Worm (Caenorhabditis elegans) whole organism, young adult: ENCODE measurements around the gene clec-251.

Experiments used
- B0336.3 ChIP-seq: fragments of 200-800 bp; sonication (Bioruptor generic); IDR thresholded peaks from 2 replicates; pipeline ENCODE4 v1.3.6; 2022; ENCODE audit warnings: missing genetic modification characterization, missing compliant biosample characterization
- C06A6.2 ChIP-seq: fragments of 200-800 bp; sonication (Bioruptor generic); conservative IDR thresholded peaks from 2 replicates; pipeline ENCODE4 v1.3.6; 2022; ENCODE audit warnings: missing genetic modification characterization, missing compliant biosample characterization
- C17E4.6 ChIP-seq: fragments of 200-800 bp; sonication (Bioruptor generic); IDR thresholded peaks from 2 replicates; pipeline ENCODE4 v1.3.6; 2022; ENCODE audit warnings: missing genetic modification reagents, missing genetic modification characterization, missing compliant biosample characterization
- F23B12.7 ChIP-seq: sonication (generic microtip); optimal IDR thresholded peaks from 2 replicates; lab custom pipeline; 2017; ENCODE audit warnings: missing genetic modification characterization, mild to moderate bottlenecking, missing compliant biosample characterization, antibody characterized with exemption, moderate library complexity; ENCODE audit not compliant: insufficient read depth
- F37B4.10 ChIP-seq: fragments of 200-800 bp; sonication (Bioruptor generic); IDR thresholded peaks from 2 replicates; pipeline ENCODE4 v1.3.6; 2022; ENCODE audit warnings: missing genetic modification characterization, missing compliant biosample characterization
- F39B2.1 ChIP-seq: fragments of 200-800 bp; sonication (Bioruptor generic); IDR thresholded peaks from 2 replicates; pipeline ENCODE4 v1.3.6; 2022; ENCODE audit warnings: missing genetic modification reagents, missing genetic modification characterization, missing compliant biosample characterization
- F52B5.7 ChIP-seq: sonication (generic microtip); optimal IDR thresholded peaks from 2 replicates; lab custom pipeline; 2016; ENCODE audit warnings: mild to moderate bottlenecking, missing genetic modification characterization, missing compliant biosample characterization
- F57C9.4 ChIP-seq: sonication (generic microtip); optimal IDR thresholded peaks from 2 replicates; lab custom pipeline; 2017; ENCODE audit warnings: mild to moderate bottlenecking, missing genetic modification characterization, missing compliant biosample characterization
- K11D2.4 ChIP-seq: fragments of 200-800 bp; sonication (Bioruptor generic); IDR thresholded peaks from 2 replicates; pipeline ENCODE4 v1.3.6; 2022; ENCODE audit warnings: missing genetic modification reagents, missing genetic modification characterization, missing compliant biosample characterization
- T26A5.8 ChIP-seq: sonication (generic microtip); optimal IDR thresholded peaks from 2 replicates; lab custom pipeline; 2016; ENCODE audit warnings: missing genetic modification characterization, missing compliant biosample characterization
- Y67H2A.10 ChIP-seq: fragments of 200-800 bp; sonication (Bioruptor generic); conservative IDR thresholded peaks from 2 replicates; pipeline ENCODE4 v1.3.6; 2022; ENCODE audit warnings: missing genetic modification reagents, missing genetic modification characterization, missing compliant biosample characterization
- aptf-2 ChIP-seq: fragments of 200-800 bp; sonication (Bioruptor generic); conservative IDR thresholded peaks from 2 replicates; pipeline ENCODE4 v1.3.6; 2022; ENCODE audit warnings: missing genetic modification reagents, missing genetic modification characterization, missing compliant biosample characterization
- aptf-3 ChIP-seq: fragments of 200-800 bp; sonication (Bioruptor generic); IDR thresholded peaks from 2 replicates; pipeline ENCODE4 v1.3.6; 2022; ENCODE audit warnings: missing genetic modification characterization, missing compliant biosample characterization
- athp-1 ChIP-seq: sonication (generic microtip); optimal IDR thresholded peaks from 2 replicates; lab custom pipeline; 2017; ENCODE audit warnings: mild to moderate bottlenecking, missing genetic modification characterization, missing compliant biosample characterization
- bed-1 ChIP-seq: fragments of 200-800 bp; sonication (Bioruptor generic); IDR thresholded peaks from 2 replicates; pipeline ENCODE4 v1.3.6; 2022; ENCODE audit warnings: missing genetic modification reagents, missing genetic modification characterization, missing compliant biosample characterization
- cebp-2 ChIP-seq: fragments of 200-800 bp; sonication (Bioruptor generic); IDR thresholded peaks from 2 replicates; pipeline ENCODE4 v1.3.6; 2022; ENCODE audit warnings: missing genetic modification characterization, missing compliant biosample characterization
- ceh-40 ChIP-seq: fragments of 200-800 bp; sonication (Bioruptor generic); IDR thresholded peaks from 2 replicates; pipeline ENCODE4 v1.3.6; 2022; ENCODE audit warnings: missing genetic modification characterization, missing compliant biosample characterization
- ceh-58 ChIP-seq: fragments of 200-800 bp; sonication (Bioruptor generic); IDR thresholded peaks from 2 replicates; pipeline ENCODE4 v1.3.6; 2022; ENCODE audit warnings: missing genetic modification characterization, missing compliant biosample characterization
- ceh-91 ChIP-seq: fragments of 200-800 bp; sonication (Bioruptor generic); IDR thresholded peaks from 2 replicates; pipeline ENCODE4 v1.3.6; 2022; ENCODE audit warnings: missing genetic modification reagents, missing genetic modification characterization, missing compliant biosample characterization
- chd-7 ChIP-seq: sonication (generic microtip); optimal IDR thresholded peaks from 2 replicates; lab custom pipeline; 2016; ENCODE audit warnings: mild to moderate bottlenecking, missing genetic modification characterization, moderate library complexity, missing compliant biosample characterization
- die-1 ChIP-seq: sonication (generic microtip); optimal IDR thresholded peaks from 2 replicates; lab custom pipeline; 2016; ENCODE audit warnings: missing genotype, mild to moderate bottlenecking, missing genetic modification characterization, missing compliant biosample characterization
- dpff-1 ChIP-seq: sonication (generic microtip); optimal IDR thresholded peaks from 2 replicates; lab custom pipeline; 2017; ENCODE audit warnings: mild to moderate bottlenecking, missing genetic modification characterization, missing compliant biosample characterization
- egl-44 ChIP-seq: fragments of 200-800 bp; sonication (Bioruptor generic); IDR thresholded peaks from 2 replicates; pipeline ENCODE4 v1.3.6; 2022; ENCODE audit warnings: missing genetic modification reagents, missing genetic modification characterization, missing compliant biosample characterization
- egrh-3 ChIP-seq: fragments of 200-800 bp; sonication (Bioruptor generic); IDR thresholded peaks from 2 replicates; pipeline ENCODE4 v1.3.6; 2022; ENCODE audit warnings: missing genetic modification reagents, missing genetic modification characterization, missing compliant biosample characterization
- ekl-4 ChIP-seq: fragments of 200-800 bp; sonication (Bioruptor generic); IDR thresholded peaks from 2 replicates; pipeline ENCODE4 v1.3.6; 2022; ENCODE audit warnings: missing genetic modification reagents, missing genetic modification characterization, missing compliant biosample characterization
- ets-4 ChIP-seq: fragments of 200-800 bp; sonication (Bioruptor generic); optimal IDR thresholded peaks from 2 replicates; lab custom pipeline; 2018; ENCODE audit warnings: mild to moderate bottlenecking, missing genetic modification characterization, missing compliant biosample characterization
- gei-17 ChIP-seq: fragments of 200-800 bp; sonication (Bioruptor generic); optimal IDR thresholded peaks from 2 replicates; lab custom pipeline; 2018; ENCODE audit warnings: mild to moderate bottlenecking, missing genetic modification characterization, missing compliant biosample characterization
- him-1 ChIP-seq: sonication (generic microtip); optimal IDR thresholded peaks from 2 replicates; lab custom pipeline; 2016; ENCODE audit warnings: missing genotype, missing genetic modification reagents, missing genetic modification characterization, missing compliant biosample characterization
- hlh-12 ChIP-seq: sonication (generic microtip); optimal IDR thresholded peaks from 2 replicates; lab custom pipeline; 2016; ENCODE audit warnings: missing genetic modification characterization, missing compliant biosample characterization
- hrde-1 ChIP-seq: sonication (generic microtip); optimal IDR thresholded peaks from 2 replicates; lab custom pipeline; 2016; ENCODE audit warnings: missing genetic modification characterization, mild to moderate bottlenecking, missing compliant biosample characterization, moderate library complexity, missing genotype, missing genetic modification reagents, borderline replicate concordance
- lsy-27 ChIP-seq: sonication (generic microtip); optimal IDR thresholded peaks from 2 replicates; lab custom pipeline; 2017; ENCODE audit warnings: missing genetic modification characterization, mild to moderate bottlenecking, missing compliant biosample characterization, antibody characterized with exemption, missing genotype, borderline replicate concordance; ENCODE audit not compliant: insufficient read depth
- madf-3 ChIP-seq: fragments of 200-800 bp; sonication (Bioruptor generic); IDR thresholded peaks from 2 replicates; pipeline ENCODE4 v1.3.6; 2022; ENCODE audit warnings: missing genetic modification reagents, missing genetic modification characterization, missing compliant biosample characterization
- mes-4 ChIP-seq: sonication (generic microtip); optimal IDR thresholded peaks from 2 replicates; lab custom pipeline; 2016; ENCODE audit warnings: missing genotype, missing genetic modification characterization, missing compliant biosample characterization
- mxl-1 ChIP-seq: sonication (generic microtip); optimal IDR thresholded peaks from 2 replicates; lab custom pipeline; 2016; ENCODE audit warnings: missing genetic modification characterization, missing compliant biosample characterization
- nfya-1 ChIP-seq: sonication (generic microtip); optimal IDR thresholded peaks from 2 replicates; lab custom pipeline; 2017; ENCODE audit warnings: antibody characterized with exemption, missing compliant biosample characterization, missing genetic modification characterization, borderline replicate concordance; ENCODE audit not compliant: insufficient read depth
- nfyb-1 ChIP-seq: fragments of 200-800 bp; sonication (Bioruptor generic); IDR thresholded peaks from 2 replicates; pipeline ENCODE4 v1.3.6; 2022; ENCODE audit warnings: missing genetic modification reagents, missing genetic modification characterization, missing compliant biosample characterization
- pha-4 ChIP-seq: fragments of 150-350 bp; sonication (generic microtip); optimal IDR thresholded peaks from 2 replicates; lab custom pipeline; 2014; ENCODE audit warnings: missing biosample characterization, missing genetic modification reagents, missing genetic modification characterization
- rcor-1 ChIP-seq: fragments of 200-800 bp; sonication (Bioruptor generic); IDR thresholded peaks from 2 replicates; pipeline ENCODE4 v1.3.6; 2022; ENCODE audit warnings: missing genetic modification reagents, missing genetic modification characterization, missing compliant biosample characterization
- repo-1 ChIP-seq: sonication (generic microtip); optimal IDR thresholded peaks from 2 replicates; lab custom pipeline; 2017; ENCODE audit warnings: mild to moderate bottlenecking, missing genetic modification characterization, missing compliant biosample characterization
- somi-1 ChIP-seq: fragments of 200-800 bp; sonication (Bioruptor generic); optimal IDR thresholded peaks from 2 replicates; lab custom pipeline; 2018; ENCODE audit warnings: mild to moderate bottlenecking, missing genetic modification characterization, missing compliant biosample characterization
- sptf-2 ChIP-seq: fragments of 200-800 bp; sonication (Bioruptor generic); optimal IDR thresholded peaks from 2 replicates; lab custom pipeline; 2018; ENCODE audit warnings: mild to moderate bottlenecking, missing genetic modification characterization, missing compliant biosample characterization
- tlf-1 ChIP-seq: fragments of 200-800 bp; sonication (Bioruptor generic); optimal IDR thresholded peaks from 2 replicates; lab custom pipeline; 2018; ENCODE audit warnings: mild to moderate bottlenecking, missing genetic modification characterization, missing compliant biosample characterization
- zfh-2 ChIP-seq: fragments of 200-800 bp; sonication (Bioruptor generic); conservative IDR thresholded peaks from 2 replicates; pipeline ENCODE4 v1.3.6; 2022; ENCODE audit warnings: missing genetic modification reagents, missing genetic modification characterization, missing compliant biosample characterization
- ztf-3 ChIP-seq: fragments of 200-800 bp; sonication (Bioruptor generic); optimal IDR thresholded peaks from 2 replicates; lab custom pipeline; 2018; ENCODE audit warnings: mild to moderate bottlenecking, missing genetic modification characterization, missing compliant biosample characterization

Gene clec-251

DNA sequence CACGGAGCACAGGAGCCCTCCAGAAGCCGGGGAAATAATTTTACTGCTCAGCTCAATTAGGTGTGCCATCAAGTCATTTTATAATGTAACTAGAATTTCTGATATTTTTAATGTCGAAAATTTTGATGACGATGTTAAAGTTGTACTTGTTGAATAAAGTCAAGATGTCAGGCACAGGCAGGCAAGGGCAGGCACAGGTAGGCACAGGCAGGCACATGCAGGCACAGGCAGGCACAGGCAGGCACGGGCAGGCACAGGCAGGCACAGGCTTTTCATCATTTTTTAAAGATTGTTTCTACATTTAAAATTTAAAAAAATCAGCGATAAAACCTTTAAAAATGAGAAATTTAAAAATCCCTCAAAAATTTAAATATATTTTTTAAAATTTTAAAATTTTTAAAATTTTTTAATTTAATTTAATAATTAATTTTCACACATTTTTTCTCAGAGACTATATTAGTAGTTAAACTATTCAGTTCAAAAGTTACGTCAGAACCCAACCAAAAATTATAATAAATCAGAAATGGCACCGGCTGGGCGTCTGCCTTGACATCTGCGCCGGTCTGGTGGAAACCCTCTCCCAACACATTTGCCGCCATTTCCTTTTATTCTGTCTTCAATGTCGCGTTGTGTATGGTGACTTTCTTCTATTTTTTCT is 37.5 kb downstream of the clec-251 start, which contains the start of gene Y17D7C.6:
Gene Y17D7C.6, plus strand, starts transcription at position 608 of the 658 bp plus-strand sequence.
- TF ChIP-seq aptf-3 (GFP tag; lab: Robert Waterston, UW) (0 out of 2 replicates have a peak, but pooled peaks have one; percentile 65), egl-44 (GFP tag; lab: Robert Waterston, UW) (peak; percentile 23; the same call in 1 of the 2 replicates), T26A5.8 (tag; lab: Kevin White, UChicago) (no peak), hlh-12 (tag; lab: Kevin White, UChicago) (no peak), nfyb-1 (GFP tag; lab: Robert Waterston, UW) (no peak), cebp-2 (GFP tag; lab: Robert Waterston, UW) (0 out of 2 replicates have a peak, but pooled peaks have one; percentile 7), zfh-2 (GFP tag; lab: Robert Waterston, UW) (peak; percentile 69), F37B4.10 (GFP tag; lab: Robert Waterston, UW) (no peak), ekl-4 (GFP tag; lab: Robert Waterston, UW) (no peak), ceh-58 (GFP tag; lab: Robert Waterston, UW) (0 out of 2 replicates have a peak, but pooled peaks have one; percentile 86), ceh-91 (GFP tag; lab: Robert Waterston, UW) (no peak), F23B12.7 (no peak), madf-3 (no peak), K11D2.4 (no peak), C06A6.2 (GFP tag; lab: Robert Waterston, UW) (no peak), rcor-1 (no peak)

DNA sequence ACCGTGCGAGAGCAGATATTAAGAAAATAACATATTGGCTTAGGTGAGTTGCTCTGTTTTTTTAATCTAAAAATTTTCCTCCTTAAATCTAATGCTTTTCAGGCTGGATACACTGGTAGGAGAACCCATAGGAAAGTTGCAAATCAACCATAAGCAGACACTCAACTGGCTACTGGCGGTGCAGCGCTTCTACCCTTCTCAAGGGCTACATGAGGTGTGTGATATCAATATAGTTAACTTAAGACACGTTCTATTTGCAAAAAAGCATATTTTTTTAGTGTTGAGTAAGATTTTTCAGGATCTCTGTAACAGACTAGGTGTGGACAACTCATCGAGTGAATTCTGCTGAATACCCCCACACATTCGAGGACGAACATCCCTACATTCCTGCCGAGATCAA is 38.8 kb downstream of the clec-251 start:
- TF ChIP-seq F57C9.4 (tag; lab: Kevin White, UChicago) = peak; percentile 30
- no peak for TF ChIP-seq repo-1 (tag; lab: Kevin White, UChicago)
- TF ChIP-seq lsy-27 (tag; lab: Kevin White, UChicago) = no peak
- no peak for TF ChIP-seq B0336.3 (GFP tag; lab: Robert Waterston, UW)
- peak; percentile 59 for TF ChIP-seq nfya-1 (tag; lab: Kevin White, UChicago)
- TF ChIP-seq ceh-40 (GFP tag; lab: Robert Waterston, UW) = no peak
- no peak for TF ChIP-seq ztf-3 (GFP tag; lab: Kevin White, UChicago)
- no peak for TF ChIP-seq dpff-1
- peak; percentile 59; the same call in 1 of the 2 replicates for TF ChIP-seq ceh-58 (GFP tag; lab: Robert Waterston, UW)
- no peak for TF ChIP-seq gei-17 (GFP tag; lab: Kevin White, UChicago)
- TF ChIP-seq F39B2.1 (GFP tag; lab: Robert Waterston, UW) = no peak

DNA sequence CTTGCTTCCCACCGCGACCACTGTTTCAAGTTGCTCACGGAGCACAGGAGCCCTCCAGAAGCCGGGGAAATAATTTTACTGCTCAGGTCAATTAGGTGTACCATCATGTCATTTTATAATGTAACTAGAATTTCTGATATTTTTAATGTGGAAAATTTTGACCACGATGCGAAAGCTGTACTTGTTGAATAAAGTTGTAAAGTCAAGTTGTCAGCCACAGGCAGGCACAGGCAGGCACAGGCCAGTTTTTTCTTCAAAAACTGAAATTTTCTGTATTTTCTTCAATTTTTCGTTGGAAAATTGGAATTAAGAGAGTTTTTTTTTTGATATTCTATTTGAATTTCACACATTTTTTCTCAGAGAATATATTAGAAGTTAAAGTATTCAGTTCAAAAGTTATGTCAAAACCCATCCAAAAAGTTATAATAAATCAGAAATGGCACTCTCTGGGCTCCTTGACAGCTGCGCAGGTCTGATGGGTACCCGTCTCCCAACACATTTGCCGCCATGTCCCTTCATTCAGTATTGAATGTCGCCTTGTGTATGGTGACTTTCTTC is 40.6 kb downstream of the clec-251 start, which contains the start of gene Y17D7C.1:
Gene Y17D7C.1, plus strand, starts transcription at position 508 of the 558 bp plus-strand sequence.
- TF ChIP-seq hlh-12 (tag; lab: Kevin White, UChicago) (no peak), Y67H2A.10 (no peak), mxl-1 (tag; lab: Kevin White, UChicago) (no peak), him-1 (no peak), egrh-3 (no peak), sptf-2 (GFP tag; lab: Kevin White, UChicago) (no peak), hrde-1 (no peak), die-1 (tag; lab: Kevin White, UChicago) (no peak), bed-1 (GFP tag; lab: Robert Waterston, UW) (no peak), pha-4 (tag; lab: Kevin White, UChicago) (no peak), C17E4.6 (GFP tag; lab: Robert Waterston, UW) (no peak), ets-4 (GFP tag; lab: Kevin White, UChicago) (no peak), ekl-4 (GFP tag; lab: Robert Waterston, UW) (no peak), mes-4 (tag; lab: Kevin White, UChicago) (no peak), tlf-1 (GFP tag; lab: Kevin White, UChicago) (no peak), chd-7 (no peak), athp-1 (tag; lab: Kevin White, UChicago) (no peak), aptf-2 (GFP tag; lab: Robert Waterston, UW) (no peak), F52B5.7 (tag; lab: Kevin White, UChicago) (no peak), somi-1 (GFP tag; lab: Kevin White, UChicago) (no peak)
